Worm (Caenorhabditis elegans): Measurements from ENCODE around the gene E04F6.9.

Gene E04F6.9

DNA sequence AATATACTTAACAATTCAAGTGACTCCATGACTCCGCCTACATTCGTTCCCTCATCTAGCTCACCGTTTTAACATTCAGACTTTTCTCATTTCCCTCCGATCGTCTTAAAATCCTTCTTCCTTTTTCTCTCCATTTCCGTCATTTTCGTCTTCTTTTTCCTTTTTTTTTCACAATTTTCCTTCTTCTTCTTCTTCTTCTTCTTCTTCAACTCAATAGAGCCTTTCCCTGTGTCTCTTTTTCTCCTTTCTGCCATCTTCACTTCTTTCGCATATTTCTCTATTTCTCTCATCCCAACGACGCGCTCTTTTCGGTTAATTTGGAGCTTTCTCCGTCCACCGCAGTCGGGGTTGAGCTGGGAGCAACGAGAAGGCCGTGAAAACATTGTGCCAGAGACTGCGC is 29.3 kb downstream of the E04F6.9 start:
- TF ChIP-seq fkh-4 (tag; optimal IDR thresholded peaks at IDR 0.05; ENCODE audit: borderline replicate concordance) (no peak), swsn-7 (tag; optimal IDR thresholded peaks at IDR 0.05) (peak; percentile 14), ceh-82 (tag; optimal IDR thresholded peaks at IDR 0.05) (peak in 1 of 3 experiments; percentile 37), sup-37 (GFP tag; optimal IDR thresholded peaks at IDR 0.05) (no peak), C16A3.4 (tag; optimal IDR thresholded peaks at IDR 0.05) (no peak), mef-2 (tag; optimal IDR thresholded peaks at IDR 0.05) (no peak), pag-3 (tag; optimal IDR thresholded peaks at IDR 0.05; ENCODE audit: borderline replicate concordance, insufficient read depth) (no peak), blmp-1 (tag; optimal IDR thresholded peaks at IDR 0.05) (no peak), aha-1 (tag; optimal IDR thresholded peaks at IDR 0.05) (no peak), unc-62 (GFP tag; optimal IDR thresholded peaks at IDR 0.05) (no peak), nhr-76 (tag; optimal IDR thresholded peaks at IDR 0.05) (no peak), lsy-2 (tag; optimal IDR thresholded peaks at IDR 0.05) (peak; percentile 25 to 50), egl-13 (tag; optimal IDR thresholded peaks at IDR 0.05) (peak; percentile 37), zip-4 (GFP tag; optimal IDR thresholded peaks at IDR 0.05) (no peak), skn-1 (tag; optimal IDR thresholded peaks at IDR 0.05) (no peak), unc-86 (tag; optimal IDR thresholded peaks at IDR 0.05) (no peak), C04F5.9 (tag; optimal IDR thresholded peaks at IDR 0.05) (no peak), nhr-19 (GFP tag; conservative IDR thresholded peaks at IDR 0.05) (no peak), Y116A8C.19 (tag; optimal IDR thresholded peaks at IDR 0.05; ENCODE audit: borderline replicate concordance) (no peak), snu-23 (GFP tag; optimal IDR thresholded peaks at IDR 0.05) (peak; percentile 19), lir-3 (tag; optimal IDR thresholded peaks at IDR 0.05; ENCODE audit: poor library complexity) (peak; percentile 53), efl-3 (GFP tag; optimal IDR thresholded peaks at IDR 0.05) (no peak), fkh-8 (tag; optimal IDR thresholded peaks at IDR 0.05) (peak; percentile 0), mdl-1 (tag; optimal IDR thresholded peaks at IDR 0.05) (no peak), ces-1 (GFP tag; optimal IDR thresholded peaks at IDR 0.05) (no peak), alr-1 (tag; optimal IDR thresholded peaks at IDR 0.05; ENCODE audit: borderline replicate concordance) (no peak), nhr-47 (tag; optimal IDR thresholded peaks at IDR 0.05) (peak; percentile 41), sox-4 (tag; optimal IDR thresholded peaks at IDR 0.05) (no peak), dsc-1 (tag; optimal IDR thresholded peaks at IDR 0.05) (peak; percentile 3), lin-14 (GFP tag; optimal IDR thresholded peaks at IDR 0.05) (peak; percentile 83), nhr-71 (tag; optimal IDR thresholded peaks at IDR 0.05) (peak; percentile 41), rnt-1 (tag; optimal IDR thresholded peaks at IDR 0.05) (no peak), unc-130 (tag; optimal IDR thresholded peaks at IDR 0.05) (no peak), ets-5 (GFP tag; IDR thresholded peaks at IDR 0.05) (no peak), efl-1 (optimal IDR thresholded peaks at IDR 0.05) (peak in 1 of 2 experiments; percentile 6), efl-1 (GFP tag; optimal IDR thresholded peaks at IDR 0.05 in 1 of 2) (peak in 1 of 2 experiments; percentile 74), jun-1 (tag; optimal IDR thresholded peaks at IDR 0.05) (no peak), nhr-28 (tag; optimal IDR thresholded peaks at IDR 0.05) (no peak), zag-1 (tag; optimal IDR thresholded peaks at IDR 0.05) (no peak), nhr-90 (tag; optimal IDR thresholded peaks at IDR 0.05; ENCODE audit: poor library complexity) (no peak), aly-2 (tag; optimal IDR thresholded peaks at IDR 0.05) (no peak), nhr-237 (tag; optimal IDR thresholded peaks at IDR 0.05) (no peak), snpc-4 (tag; optimal IDR thresholded peaks at IDR 0.05) (no peak), ama-1 (optimal IDR thresholded peaks at IDR 0.05) (no peak), ztf-4 (tag; optimal IDR thresholded peaks at IDR 0.05) (no peak), pqm-1 (tag; optimal IDR thresholded peaks at IDR 0.05) (no peak), unc-30 (tag; optimal IDR thresholded peaks at IDR 0.05) (no peak), unc-98 (GFP tag; IDR thresholded peaks at IDR 0.05) (no peak), fos-1 (tag; optimal IDR thresholded peaks at IDR 0.05) (no peak), nhr-85 (tag) (no peak), nhr-12 (tag; optimal IDR thresholded peaks at IDR 0.05) (no peak), hlh-4 (tag; optimal IDR thresholded peaks at IDR 0.05) (no peak), F16B12.6 (tag; optimal IDR thresholded peaks at IDR 0.05) (no peak), egl-27 (tag; optimal IDR thresholded peaks at IDR 0.05) (no peak), lin-35 (GFP tag; optimal IDR thresholded peaks at IDR 0.05) (peak in 1 of 2 experiments; percentile 9)
